Fruit fly (Drosophila melanogaster): Measurements from ENCODE around the gene QIL1.

The QIL1 gene

dm6 chr3L:17436331-17436730, 29.4 kb upstream of the QIL1 start, which contains the start of gene CG12229:
Gene CG12229, minus strand, starts transcription at chr3L:17436431.
- no peak for TF ChIP-seq CrebA (GFP tag; optimal IDR thresholded peaks at IDR 0.05; ENCODE audit: borderline replicate concordance)
- TF ChIP-seq woc (GFP tag; optimal IDR thresholded peaks at IDR 0.05), result no peak
- no peak for TF ChIP-seq Mio (GFP tag; optimal IDR thresholded peaks at IDR 0.05)
- no peak for TF ChIP-seq h (GFP tag; optimal IDR thresholded peaks at IDR 0.05)
- no peak for TF ChIP-seq Myc (optimal IDR thresholded peaks at IDR 0.05)
- TF ChIP-seq brk (GFP tag; optimal IDR thresholded peaks at IDR 0.05), result no peak
- no peak for TF ChIP-seq usp (GFP tag; optimal IDR thresholded peaks at IDR 0.05)
- TF ChIP-seq tai (GFP tag; optimal IDR thresholded peaks at IDR 0.05), result no peak
- no peak for TF ChIP-seq psq (GFP tag; optimal IDR thresholded peaks at IDR 0.05)
- no peak for TF ChIP-seq jim (GFP tag; optimal IDR thresholded peaks at IDR 0.05)
- TF ChIP-seq Dif (GFP tag; optimal IDR thresholded peaks at IDR 0.05; ENCODE audit: partially characterized antibody), result no peak
- TF ChIP-seq HLH106 (tag; optimal IDR thresholded peaks at IDR 0.05), result no peak
- no peak for TF ChIP-seq sage (GFP tag; optimal IDR thresholded peaks at IDR 0.05)
- no peak for TF ChIP-seq dsf (GFP tag; optimal IDR thresholded peaks at IDR 0.05; ENCODE audit: borderline replicate concordance)
- no peak for TF ChIP-seq Sp1 (GFP tag; optimal IDR thresholded peaks at IDR 0.05)
- TF ChIP-seq lola (GFP tag; optimal IDR thresholded peaks at IDR 0.05), result no peak
- TF ChIP-seq N (GFP tag; optimal IDR thresholded peaks at IDR 0.05), result no peak
- no peak for TF ChIP-seq rgr (GFP tag; optimal IDR thresholded peaks at IDR 0.05)
- no peak for TF ChIP-seq pan (optimal IDR thresholded peaks at IDR 0.05)
- TF ChIP-seq Jra (GFP tag; optimal IDR thresholded peaks at IDR 0.05), result no peak

- TF ChIP-seq Rel (GFP tag; optimal IDR thresholded peaks at IDR 0.05) (no peak), Rel (tag; optimal IDR thresholded peaks at IDR 0.05) (no peak), Jra (GFP tag; optimal IDR thresholded peaks at IDR 0.05) (no peak), woc (GFP tag; optimal IDR thresholded peaks at IDR 0.05) (no peak), N (GFP tag; optimal IDR thresholded peaks at IDR 0.05) (no peak), HLH106 (tag; optimal IDR thresholded peaks at IDR 0.05) (no peak), Mio (GFP tag; optimal IDR thresholded peaks at IDR 0.05) (no peak), ey (GFP tag; optimal IDR thresholded peaks at IDR 0.05) (no peak), CG32264 (GFP tag; optimal IDR thresholded peaks at IDR 0.05) (no peak), br (GFP tag; optimal IDR thresholded peaks at IDR 0.05) (no peak)
These were observed 26.8 kb upstream of the QIL1 start, which contains the start of gene CG18265 for dm6 chr3L:17438872-17439495. Gene CG18265, plus strand, starts transcription at chr3L:17439401.

dm6 chr3L:17441602-17442001, 24.1 kb upstream of the QIL1 start:
- no peak for TF ChIP-seq foxo (GFP tag; optimal IDR thresholded peaks at IDR 0.05)
- peak; percentile 72 for TF ChIP-seq Dfd (GFP tag; optimal IDR thresholded peaks at IDR 0.05)

- TF ChIP-seq N (GFP tag; optimal IDR thresholded peaks at IDR 0.05), result no peak
These were observed 21.2 kb upstream of the QIL1 start for dm6 chr3L:17444569-17444968.

dm6 chr3L:17445629-17446431, 19.9 kb upstream of the QIL1 start:
- TF ChIP-seq Mio (GFP tag; optimal IDR thresholded peaks at IDR 0.05) (no peak), dl (GFP tag; optimal IDR thresholded peaks at IDR 0.05; ENCODE audit: insufficient read depth in 1 of 2, partially characterized antibody in 2 of 2) (no peak), Dfd (GFP tag; optimal IDR thresholded peaks at IDR 0.05) (peak; percentile 82), pan (optimal IDR thresholded peaks at IDR 0.05) (no peak), OdsH (GFP tag; optimal IDR thresholded peaks at IDR 0.05) (no peak)

dm6 chr3L:17447881-17448280, 17.9 kb upstream of the QIL1 start:
- TF ChIP-seq sage (GFP tag; optimal IDR thresholded peaks at IDR 0.05) (no peak), Hr83 (GFP tag; optimal IDR thresholded peaks at IDR 0.05; ENCODE audit: poor library complexity, severe bottlenecking) (no peak), Vsx2 (GFP tag; optimal IDR thresholded peaks at IDR 0.05; ENCODE audit: partially characterized antibody) (no peak), usp (GFP tag; optimal IDR thresholded peaks at IDR 0.05) (no peak), Sp1 (GFP tag; optimal IDR thresholded peaks at IDR 0.05) (no peak)

Data from whole organism, wandering third instar larva.